Fruit fly (Drosophila melanogaster) whole organism, pupa: Measurements from ENCODE around the gene RpL34b.

Experiments used
- CG10348 ChIP-seq: fragments of 200-800 bp; sonication (Bioruptor generic); IDR thresholded peaks from 2 replicates; pipeline ENCODE4 v1.3.6; 2022; ENCODE audit warnings: missing biosample characterization, missing genetic modification characterization
- CG13204 ChIP-seq: fragments of 200-800 bp; sonication (Bioruptor generic); optimal IDR thresholded peaks from 2 replicates; lab custom pipeline; 2018; ENCODE audit warnings: missing biosample characterization, mild to moderate bottlenecking, missing genetic modification characterization, moderate library complexity
- CG15710 ChIP-seq: fragments of 200-800 bp; sonication (Bioruptor generic); optimal IDR thresholded peaks from 2 replicates; lab custom pipeline; 2018; ENCODE audit warnings: missing biosample characterization, mild to moderate bottlenecking, missing genetic modification characterization, moderate library complexity
- CG4496 ChIP-seq: fragments of 200-800 bp; sonication (Bioruptor generic); IDR thresholded peaks from 3 replicates; pipeline ENCODE4 v1.3.6; 2022; ENCODE audit warnings: missing biosample characterization, missing genetic modification characterization
- CG8159 ChIP-seq: fragments of 200-800 bp; sonication (Bioruptor generic); optimal IDR thresholded peaks from 3 replicates; lab custom pipeline; 2018; ENCODE audit warnings: missing biosample characterization, mild to moderate bottlenecking, missing genetic modification characterization, moderate library complexity
- CG9948 ChIP-seq: fragments of 200-800 bp; sonication (Bioruptor generic); optimal IDR thresholded peaks from 2 replicates; lab custom pipeline; 2018; ENCODE audit warnings: missing biosample characterization, mild to moderate bottlenecking, missing genetic modification characterization, moderate library complexity
- EcR ChIP-seq: fragments of 200-800 bp; sonication (Bioruptor generic); optimal IDR thresholded peaks from 3 replicates; lab custom pipeline; 2019; ENCODE audit warnings: missing biosample characterization, missing genetic modification characterization, mild to moderate bottlenecking, moderate library complexity, missing genetic modification reagents
- Ets98B ChIP-seq: fragments of 200-800 bp; sonication (Bioruptor generic); IDR thresholded peaks from 2 replicates; pipeline ENCODE4 v1.3.6; 2022; ENCODE audit warnings: missing biosample characterization, missing genetic modification characterization
- Pif1B ChIP-seq: fragments of 200-800 bp; sonication (Bioruptor generic); optimal IDR thresholded peaks from 3 replicates; lab custom pipeline; 2016; ENCODE audit warnings: missing biosample characterization, missing genetic modification characterization
- Snoo ChIP-seq: fragments of 200-800 bp; sonication (Bioruptor generic); optimal IDR thresholded peaks from 3 replicates; lab custom pipeline; 2017; ENCODE audit warnings: missing biosample characterization, mild to moderate bottlenecking, missing genetic modification characterization, inconsistent platforms
- fd96Ca ChIP-seq: fragments of 200-800 bp; sonication (Bioruptor generic); IDR thresholded peaks from 3 replicates; pipeline ENCODE4 v1.3.6; 2022; ENCODE audit warnings: missing biosample characterization, missing genetic modification characterization
- gl ChIP-seq: fragments of 200-800 bp; sonication (Bioruptor generic); optimal IDR thresholded peaks from 2 replicates; lab custom pipeline; 2018; ENCODE audit warnings: missing biosample characterization, mild to moderate bottlenecking, missing genetic modification characterization
- rn ChIP-seq: fragments of 200-800 bp; sonication (Bioruptor generic); IDR thresholded peaks from 2 replicates; pipeline ENCODE4 v1.3.6; 2022; ENCODE audit warnings: missing biosample characterization, missing genetic modification characterization

- peak; percentile 55; the same call in 2 of the 3 replicates for TF ChIP-seq CG4496 (GFP tag; lab: Robert Waterston, UW)
- TF ChIP-seq rn (GFP tag; lab: Robert Waterston, UW): no peak
- TF ChIP-seq Pif1B (GFP tag; lab: Kevin White, UChicago): no peak
- TF ChIP-seq CG9948 (tag; lab: Kevin White, UChicago): no peak
- no peak for TF ChIP-seq EcR (GFP tag; lab: Kevin White, UChicago)
- TF ChIP-seq fd96Ca (GFP tag; lab: Robert Waterston, UW): 0 out of 3 replicates have a peak, but pooled peaks have one; percentile 52
- TF ChIP-seq Snoo (tag; lab: Kevin White, UChicago): peak; percentile 50
- TF ChIP-seq CG15710 (tag; lab: Kevin White, UChicago): peak; percentile 51
- TF ChIP-seq CG10348: no peak
- no peak for TF ChIP-seq gl (tag; lab: Kevin White, UChicago)
- no peak for TF ChIP-seq CG13204 (GFP tag; lab: Kevin White, UChicago)
- peak; percentile 57 for TF ChIP-seq Ets98B (GFP tag; lab: Robert Waterston, UW)
- TF ChIP-seq CG8159 (tag; lab: Kevin White, UChicago): no peak
These were observed 3.1 kb upstream of the RpL34b start, which contains the start of the genes CG9356, BBIP1 and CG8135 for dm6 chr3R:9404104-9404512.
